Worm (Caenorhabditis elegans) whole organism, mixed stage, embryonic: ENCODE results near the gene F08F3.8.

Source experiments
- M03D4.4 ChIP-seq: sonication (generic microtip); optimal IDR thresholded peaks from 2 replicates; lab custom pipeline; 2017; ENCODE audit warnings: mild to moderate bottlenecking, missing genetic modification characterization, missing compliant biosample characterization
- blmp-1 ChIP-seq: fragments of 150-350 bp; optimal IDR thresholded peaks from 2 replicates; lab custom pipeline; 2014; ENCODE audit warnings: missing biosample characterization, missing genetic modification characterization
- ceh-39 ChIP-seq: fragments of 150-350 bp; optimal IDR thresholded peaks from 2 replicates; lab custom pipeline; 2014; ENCODE audit warnings: missing biosample characterization, missing genetic modification characterization
- drap-1 ChIP-seq: fragments of 200-800 bp; sonication (Bioruptor generic); optimal IDR thresholded peaks from 3 replicates; lab custom pipeline; 2018; ENCODE audit warnings: mild to moderate bottlenecking, missing genetic modification characterization, missing compliant biosample characterization
- elt-1 ChIP-seq: sonication (generic microtip); optimal IDR thresholded peaks from 2 replicates; lab custom pipeline; 2017; ENCODE audit warnings: missing genetic modification characterization, mild to moderate bottlenecking, missing compliant biosample characterization, antibody characterized with exemption, moderate library complexity, borderline replicate concordance; ENCODE audit not compliant: insufficient read depth
- elt-3 ChIP-seq: fragments of 150-350 bp; optimal IDR thresholded peaks from 2 replicates; lab custom pipeline; 2014; ENCODE audit warnings: missing biosample characterization, missing genetic modification characterization
- ham-2 ChIP-seq: fragments of 200-800 bp; sonication (Bioruptor generic); optimal IDR thresholded peaks from 2 replicates; lab custom pipeline; 2018; ENCODE audit warnings: mild to moderate bottlenecking, missing genetic modification characterization, missing compliant biosample characterization
- lin-32 ChIP-seq: fragments of 200-800 bp; sonication (Bioruptor generic); optimal IDR thresholded peaks from 2 replicates; lab custom pipeline; 2018; ENCODE audit warnings: mild to moderate bottlenecking, missing genetic modification characterization, missing compliant biosample characterization
- lsy-2 ChIP-seq: fragments of 150-350 bp; optimal IDR thresholded peaks from 2 replicates; lab custom pipeline; 2014; ENCODE audit warnings: missing biosample characterization, missing genetic modification characterization
- nhr-12 ChIP-seq: fragments of 150-350 bp; optimal IDR thresholded peaks from 2 replicates; lab custom pipeline; 2014; ENCODE audit warnings: missing biosample characterization, missing genetic modification characterization
- nhr-237 ChIP-seq: fragments of 150-350 bp; optimal IDR thresholded peaks from 2 replicates; lab custom pipeline; 2014; ENCODE audit warnings: missing biosample characterization, missing genetic modification characterization
- sptf-1 ChIP-seq: sonication (generic microtip); optimal IDR thresholded peaks from 2 replicates; lab custom pipeline; 2017; ENCODE audit warnings: mild to moderate bottlenecking, missing genetic modification characterization, moderate library complexity, missing compliant biosample characterization
- unc-120 ChIP-seq: sonication (generic microtip); optimal IDR thresholded peaks from 2 replicates; lab custom pipeline; 2017; ENCODE audit warnings: missing genetic modification characterization, missing compliant biosample characterization; ENCODE audit not compliant: poor library complexity, severe bottlenecking
- ztf-11 ChIP-seq: fragments of 150-350 bp; optimal IDR thresholded peaks from 2 replicates; lab custom pipeline; 2014; ENCODE audit warnings: missing biosample characterization, missing genetic modification characterization

F08F3.8 gene

ce11 chrV:5403938-5404337, 28.5 kb downstream of the F08F3.8 start:
- TF ChIP-seq elt-3 (tag; lab: Kevin White, UChicago): no peak
- TF ChIP-seq, all 35 proteins: peak for 0

- TF ChIP-seq sptf-1 (tag; lab: Kevin White, UChicago) (no peak), ceh-39 (tag; lab: Kevin White, UChicago) (no peak), nhr-237 (tag; lab: Kevin White, UChicago) (no peak), ham-2 (GFP tag; lab: Kevin White, UChicago) (no peak), M03D4.4 (tag; lab: Kevin White, UChicago) (no peak), ztf-11 (tag; lab: Kevin White, UChicago) (no peak), lsy-2 (tag; lab: Kevin White, UChicago) (no peak), unc-120 (tag; lab: Kevin White, UChicago) (no peak), blmp-1 (tag; lab: Kevin White, UChicago) (no peak), elt-1 (tag; lab: Kevin White, UChicago) (no peak), lin-32 (no peak), nhr-12 (tag; lab: Kevin White, UChicago) (no peak), drap-1 (GFP tag; lab: Kevin White, UChicago) (no peak)
These were observed 39.3 kb downstream of the F08F3.8 start, which contains the start of gene C35A11.4 for ce11 chrV:5392993-5393628. Gene C35A11.4, minus strand, starts transcription at chrV:5393148.

ce11 chrV:5385914-5386493, 46.4 kb downstream of the F08F3.8 start, which contains the start of gene C35A11.2:
Gene C35A11.2, plus strand, starts transcription at chrV:5386299.
- TF ChIP-seq ztf-11 (tag; lab: Kevin White, UChicago) (no peak), blmp-1 (tag; lab: Kevin White, UChicago) (peak; percentile 75)
